Fruit fly (Drosophila melanogaster) whole organism, prepupa: ENCODE measurements around the gene SKIP.

Source experiments
- Blimp-1 ChIP-seq: fragments of 200-800 bp; sonication (Bioruptor generic); optimal IDR thresholded peaks from 3 replicates; lab custom pipeline; 2017; ENCODE audit warnings: missing biosample characterization, missing genetic modification characterization, mild to moderate bottlenecking, moderate library complexity, missing genetic modification reagents
- CG10631 ChIP-seq: fragments of 200-800 bp; sonication (Bioruptor generic); optimal IDR thresholded peaks from 2 replicates; lab custom pipeline; 2016; ENCODE audit warnings: missing biosample characterization, missing genetic modification characterization
- CG10669 ChIP-seq: fragments of 200-800 bp; sonication (Bioruptor generic); optimal IDR thresholded peaks from 3 replicates; lab custom pipeline; 2018; ENCODE audit warnings: missing biosample characterization, mild to moderate bottlenecking, missing genetic modification characterization, moderate library complexity
- CG11294 ChIP-seq: fragments of 200-800 bp; sonication (Bioruptor generic); IDR thresholded peaks from 2 replicates; pipeline ENCODE4 v1.3.6; 2022; ENCODE audit warnings: missing biosample characterization, missing genetic modification characterization
- CG11762 ChIP-seq: fragments of 200-800 bp; sonication (Bioruptor generic); optimal IDR thresholded peaks from 3 replicates; lab custom pipeline; 2016; ENCODE audit warnings: missing biosample characterization, missing genetic modification characterization; ENCODE audit not compliant: insufficient read depth
- CG11902 ChIP-seq: fragments of 200-800 bp; sonication (Bioruptor generic); optimal IDR thresholded peaks from 3 replicates; lab custom pipeline; 2016; ENCODE audit warnings: missing biosample characterization, missing genetic modification characterization
- CG15336 ChIP-seq: fragments of 200-800 bp; sonication (Bioruptor generic); IDR thresholded peaks from 2 replicates; pipeline ENCODE4 v1.3.6; 2022; ENCODE audit warnings: missing biosample characterization, missing genetic modification characterization
- CG1621 ChIP-seq: fragments of 200-800 bp; sonication (Bioruptor generic); optimal IDR thresholded peaks from 3 replicates; lab custom pipeline; 2018; ENCODE audit warnings: missing biosample characterization, mild to moderate bottlenecking, missing genetic modification characterization
- CG16779 ChIP-seq: fragments of 200-800 bp; sonication (Bioruptor generic); optimal IDR thresholded peaks from 3 replicates; lab custom pipeline; 2017; ENCODE audit warnings: missing biosample characterization, mild to moderate bottlenecking, missing genetic modification characterization
- CG3032 ChIP-seq: fragments of 200-800 bp; optimal IDR thresholded peaks from 2 replicates; lab custom pipeline; 2019; ENCODE audit warnings: missing biosample characterization, mild to moderate bottlenecking, missing genetic modification characterization, moderate library complexity
- CG32006 ChIP-seq: fragments of 200-800 bp; sonication (Bioruptor generic); optimal IDR thresholded peaks from 3 replicates; lab custom pipeline; 2017; ENCODE audit warnings: missing biosample characterization, mild to moderate bottlenecking, missing genetic modification characterization
- CG34406 ChIP-seq: fragments of 200-800 bp; sonication (Bioruptor generic); optimal IDR thresholded peaks from 3 replicates; lab custom pipeline; 2016; ENCODE audit warnings: missing biosample characterization, missing genetic modification characterization
- CG3919 ChIP-seq: fragments of 200-800 bp; sonication (Bioruptor generic); optimal IDR thresholded peaks from 3 replicates; lab custom pipeline; 2016; ENCODE audit warnings: missing biosample characterization, missing genetic modification characterization
- CG4318 ChIP-seq: fragments of 200-800 bp; sonication (Bioruptor generic); optimal IDR thresholded peaks from 3 replicates; lab custom pipeline; 2017; ENCODE audit warnings: missing biosample characterization, mild to moderate bottlenecking, missing genetic modification characterization
- CG6163 ChIP-seq: fragments of 200-800 bp; sonication (Bioruptor generic); IDR thresholded peaks from 3 replicates; pipeline ENCODE4 v1.3.6; 2022; ENCODE audit warnings: missing biosample characterization, missing genetic modification characterization
- CG6276 ChIP-seq: fragments of 200-800 bp; sonication (Bioruptor generic); optimal IDR thresholded peaks from 2 replicates; lab custom pipeline; 2017; ENCODE audit warnings: missing biosample characterization, mild to moderate bottlenecking, missing genetic modification characterization
- CG6854 ChIP-seq: fragments of 200-800 bp; sonication (Bioruptor generic); optimal IDR thresholded peaks from 2 replicates; lab custom pipeline; 2017; ENCODE audit warnings: missing biosample characterization, mild to moderate bottlenecking, missing genetic modification characterization
- CG7368 ChIP-seq: fragments of 200-800 bp; sonication (Bioruptor generic); optimal IDR thresholded peaks from 3 replicates; lab custom pipeline; 2016; ENCODE audit warnings: missing biosample characterization, missing genetic modification characterization
- CG8119 ChIP-seq: fragments of 200-800 bp; sonication (Bioruptor generic); IDR thresholded peaks from 3 replicates; pipeline ENCODE4 v1.3.6; 2022; ENCODE audit warnings: missing biosample characterization, missing genetic modification characterization
- CG8319 ChIP-seq: fragments of 200-800 bp; sonication (Bioruptor generic); optimal IDR thresholded peaks from 3 replicates; lab custom pipeline; 2016; ENCODE audit warnings: missing biosample characterization, missing genetic modification characterization
- CG8632 ChIP-seq: fragments of 200-800 bp; sonication (Bioruptor generic); optimal IDR thresholded peaks from 3 replicates; lab custom pipeline; 2016; ENCODE audit warnings: missing biosample characterization, missing genetic modification characterization
- CG9139 ChIP-seq: fragments of 200-800 bp; sonication (Bioruptor generic); optimal IDR thresholded peaks from 3 replicates; lab custom pipeline; 2017; ENCODE audit warnings: missing biosample characterization, mild to moderate bottlenecking, missing genetic modification characterization
- Eip93F ChIP-seq: fragments of 200-800 bp; sonication (Bioruptor generic); optimal IDR thresholded peaks from 2 replicates; lab custom pipeline; 2016; ENCODE audit warnings: missing biosample characterization, mild to moderate bottlenecking, missing genetic modification characterization
- Ets21C ChIP-seq: fragments of 200-800 bp; sonication (Bioruptor generic); optimal IDR thresholded peaks from 3 replicates; lab custom pipeline; 2016; ENCODE audit warnings: missing biosample characterization, missing genetic modification characterization
- Ets96B ChIP-seq: fragments of 200-800 bp; optimal IDR thresholded peaks from 2 replicates; lab custom pipeline; 2019; ENCODE audit warnings: missing biosample characterization, mild to moderate bottlenecking, missing genetic modification characterization, moderate library complexity
- Gug ChIP-seq: fragments of 200-800 bp; sonication (Bioruptor generic); IDR thresholded peaks from 2 replicates; pipeline ENCODE4 v1.3.6; 2022; ENCODE audit warnings: missing biosample characterization, missing genetic modification characterization
- Hr38 ChIP-seq: sonication (Bioruptor generic); optimal IDR thresholded peaks from 2 replicates; lab custom pipeline; 2016; ENCODE audit warnings: missing biosample characterization, missing genetic modification characterization
- Hr39 ChIP-seq: fragments of 200-800 bp; sonication (Bioruptor generic); optimal IDR thresholded peaks from 2 replicates; lab custom pipeline; 2016; ENCODE audit warnings: missing biosample characterization, missing genetic modification characterization
- Hr4 ChIP-seq: fragments of 200-800 bp; sonication (Bioruptor generic); optimal IDR thresholded peaks from 3 replicates; lab custom pipeline; 2016; ENCODE audit warnings: missing biosample characterization, missing genetic modification characterization
- Lpt ChIP-seq: fragments of 200-800 bp; sonication (Bioruptor generic); optimal IDR thresholded peaks from 3 replicates; lab custom pipeline; 2016; ENCODE audit warnings: missing biosample characterization, missing genetic modification characterization
- Met ChIP-seq: fragments of 200-800 bp; sonication (Bioruptor generic); optimal IDR thresholded peaks from 3 replicates; lab custom pipeline; 2016; ENCODE audit warnings: missing biosample characterization, missing genetic modification characterization
- Smox ChIP-seq: fragments of 200-800 bp; sonication (Bioruptor generic); optimal IDR thresholded peaks from 3 replicates; lab custom pipeline; 2016; ENCODE audit warnings: missing biosample characterization, missing genetic modification characterization
- Sox102F ChIP-seq: fragments of 200-800 bp; sonication (Bioruptor generic); optimal IDR thresholded peaks from 2 replicates; lab custom pipeline; 2016; ENCODE audit warnings: missing biosample characterization, mild to moderate bottlenecking, missing genetic modification characterization
- Sox14 ChIP-seq: fragments of 200-800 bp; sonication (Bioruptor generic); optimal IDR thresholded peaks from 3 replicates; lab custom pipeline; 2016; ENCODE audit warnings: missing biosample characterization, missing genetic modification characterization
- Sox15 ChIP-seq: fragments of 200-800 bp; sonication (Bioruptor generic); optimal IDR thresholded peaks from 3 replicates; lab custom pipeline; 2016; ENCODE audit warnings: missing biosample characterization, missing genetic modification characterization
- achi ChIP-seq: fragments of 200-800 bp; sonication (Bioruptor generic); optimal IDR thresholded peaks from 3 replicates; lab custom pipeline; 2016; ENCODE audit warnings: missing biosample characterization, missing genetic modification characterization
- acj6 ChIP-seq: fragments of 200-800 bp; sonication (Bioruptor generic); optimal IDR thresholded peaks from 3 replicates; lab custom pipeline; 2016; ENCODE audit warnings: missing biosample characterization, missing genetic modification characterization
- cyc ChIP-seq: fragments of 200-800 bp; sonication (Bioruptor generic); optimal IDR thresholded peaks from 3 replicates; lab custom pipeline; 2016; ENCODE audit warnings: missing biosample characterization, missing genetic modification characterization
- dac ChIP-seq: fragments of 200-800 bp; sonication (Bioruptor generic); optimal IDR thresholded peaks from 2 replicates; lab custom pipeline; 2017; ENCODE audit warnings: missing biosample characterization, mild to moderate bottlenecking, missing genetic modification characterization
- dsx ChIP-seq: fragments of 200-800 bp; optimal IDR thresholded peaks from 3 replicates; lab custom pipeline; 2019; ENCODE audit warnings: missing biosample characterization, mild to moderate bottlenecking, missing genetic modification characterization, moderate library complexity; ENCODE audit not compliant: poor library complexity, severe bottlenecking
- eg ChIP-seq: fragments of 200-800 bp; sonication (Bioruptor generic); IDR thresholded peaks from 3 replicates; pipeline ENCODE4 v1.3.6; 2022; ENCODE audit warnings: missing biosample characterization, missing genetic modification characterization
- esn ChIP-seq: fragments of 200-800 bp; sonication (Bioruptor generic); optimal IDR thresholded peaks from 2 replicates; lab custom pipeline; 2016; ENCODE audit warnings: missing biosample characterization, mild to moderate bottlenecking, missing genetic modification characterization, moderate library complexity
- fd59A ChIP-seq: fragments of 200-800 bp; sonication (Bioruptor generic); optimal IDR thresholded peaks from 2 replicates; lab custom pipeline; 2017; ENCODE audit warnings: missing biosample characterization, mild to moderate bottlenecking, missing genetic modification characterization, missing genetic modification reagents
- fd85E ChIP-seq: fragments of 200-800 bp; sonication (Bioruptor generic); optimal IDR thresholded peaks from 3 replicates; lab custom pipeline; 2016; ENCODE audit warnings: missing biosample characterization, missing genetic modification characterization
- fkh ChIP-seq: fragments of 200-800 bp; sonication (Bioruptor generic); optimal IDR thresholded peaks from 3 replicates; lab custom pipeline; 2017; ENCODE audit warnings: missing biosample characterization, mild to moderate bottlenecking, missing genetic modification characterization, moderate library complexity
- lz ChIP-seq: fragments of 200-800 bp; sonication (Bioruptor generic); optimal IDR thresholded peaks from 3 replicates; lab custom pipeline; 2016; ENCODE audit warnings: missing biosample characterization, missing genetic modification characterization
- net ChIP-seq: fragments of 200-800 bp; sonication (Bioruptor generic); optimal IDR thresholded peaks from 3 replicates; lab custom pipeline; 2016; ENCODE audit warnings: missing biosample characterization, missing genetic modification characterization
- pdm3 ChIP-seq: fragments of 200-800 bp; sonication (Bioruptor generic); optimal IDR thresholded peaks from 3 replicates; lab custom pipeline; 2016; ENCODE audit warnings: missing biosample characterization, missing genetic modification characterization
- salr ChIP-seq, 2 experiments: fragments of 200-800 bp; sonication (Bioruptor generic); optimal IDR thresholded peaks; 3 replicates each; lab custom pipeline; 2016 to 2018; ENCODE audit warnings: missing biosample characterization in 2 of 2, missing genetic modification characterization in 2 of 2, mild to moderate bottlenecking in 1 of 2
- ss ChIP-seq, 2 experiments: fragments of 200-800 bp; sonication (Bioruptor generic); optimal IDR thresholded peaks; 2 replicates in 1 of 2; 3 replicates in 1 of 2; lab custom pipeline; 2017 to 2018; ENCODE audit warnings: mild to moderate bottlenecking in 2 of 2, missing biosample characterization in 2 of 2, missing genetic modification characterization in 2 of 2, moderate library complexity in 1 of 2
- topi ChIP-seq: fragments of 200-800 bp; sonication (Bioruptor generic); optimal IDR thresholded peaks from 3 replicates; lab custom pipeline; 2016; ENCODE audit warnings: missing biosample characterization, missing genetic modification characterization
- vri ChIP-seq: fragments of 200-800 bp; sonication (Bioruptor generic); optimal IDR thresholded peaks from 3 replicates; lab custom pipeline; 2016; ENCODE audit warnings: missing biosample characterization, mild to moderate bottlenecking, missing genetic modification characterization

SKIP gene

DNA sequence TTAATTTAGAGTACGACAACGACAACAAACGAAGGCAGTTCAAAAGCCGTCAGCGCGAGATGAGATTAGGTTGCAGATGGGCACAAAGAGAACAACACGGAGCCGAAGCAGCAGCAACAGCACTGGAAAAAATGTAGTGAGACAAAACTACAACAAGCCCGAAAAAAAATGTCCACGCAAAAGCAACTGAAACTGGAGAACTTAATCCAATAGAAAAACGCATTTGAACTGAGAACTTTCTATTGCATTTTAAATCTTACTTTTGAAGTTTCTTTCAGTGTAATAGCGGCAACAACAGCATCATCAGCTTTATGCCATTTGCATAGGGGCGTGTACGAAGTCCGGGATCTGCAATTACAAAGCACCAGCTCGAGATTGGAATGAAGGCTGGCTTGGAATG lies 205.9 kb downstream of the SKIP start:
- peak; percentile 58 for TF ChIP-seq CG7368
- peak; percentile 58 for TF ChIP-seq CG1621 (tag; lab: Kevin White, UChicago)
- TF ChIP-seq CG6854, result peak; percentile 11
- peak; percentile 48 for TF ChIP-seq Hr4
- TF ChIP-seq lz (GFP tag; lab: Kevin White, UChicago), result peak; percentile 61
- no peak for TF ChIP-seq fkh (GFP tag; lab: Kevin White, UChicago)
- TF ChIP-seq CG34406 (GFP tag; lab: Kevin White, UChicago), result peak; percentile 56
- peak; percentile 51; the same call in 1 of the 3 replicates for TF ChIP-seq CG8119 (GFP tag; lab: Robert Waterston, UW)
- TF ChIP-seq Sox14 (GFP tag; lab: Kevin White, UChicago), result peak; percentile 59
- TF ChIP-seq Ets96B (tag; lab: Kevin White, UChicago), result peak; percentile 68
- peak; percentile 66 for TF ChIP-seq Met (GFP tag; lab: Kevin White, UChicago)
- TF ChIP-seq cyc (GFP tag; lab: Kevin White, UChicago), result peak; percentile 68
- peak; percentile 25 for TF ChIP-seq CG16779 (tag; lab: Kevin White, UChicago)
- TF ChIP-seq Lpt (GFP tag; lab: Kevin White, UChicago), result peak; percentile 26
- TF ChIP-seq fd85E (GFP tag; lab: Kevin White, UChicago), result peak; percentile 5
- peak; percentile 34 for TF ChIP-seq CG11762 (GFP tag; lab: Kevin White, UChicago)
- TF ChIP-seq Eip93F (GFP tag; lab: Kevin White, UChicago), result no peak
- peak; percentile 71 for TF ChIP-seq fd59A (GFP tag; lab: Kevin White, UChicago)
- peak; percentile 54 for TF ChIP-seq Sox15 (GFP tag; lab: Kevin White, UChicago)
- peak; percentile 61 for TF ChIP-seq CG9139 (GFP tag; lab: Kevin White, UChicago)
- TF ChIP-seq Ets21C, result peak; percentile 39
- peak; percentile 66 for TF ChIP-seq acj6 (GFP tag; lab: Kevin White, UChicago)
- TF ChIP-seq CG6163 (GFP tag; lab: Robert Waterston, UW), result peak; percentile 79
- TF ChIP-seq Smox (GFP tag; lab: Kevin White, UChicago), result peak; percentile 59
- peak; percentile 30 for TF ChIP-seq vri
- peak; percentile 68 for TF ChIP-seq dsx (GFP tag; lab: Kevin White, UChicago)
- TF ChIP-seq CG11294 (GFP tag; lab: Robert Waterston, UW), result no peak
- TF ChIP-seq CG32006, result peak; percentile 56
- peak; percentile 48 for TF ChIP-seq CG8632 (GFP tag; lab: Kevin White, UChicago)
- peak; percentile 64 for TF ChIP-seq pdm3
- TF ChIP-seq CG8319 (GFP tag; lab: Kevin White, UChicago), result peak; percentile 52
- peak; percentile 62 for TF ChIP-seq achi
- peak; percentile 74 for TF ChIP-seq CG3919 (GFP tag; lab: Kevin White, UChicago)
- TF ChIP-seq salr (GFP tag; optimal IDR thresholded peaks at IDR 0.05; lab: Kevin White, UChicago), result peak; percentile 29 to 65
- peak in 1 of 2 experiments; percentile 70 for TF ChIP-seq ss (GFP tag; optimal IDR thresholded peaks at IDR 0.05; lab: Kevin White, UChicago)
- no peak for TF ChIP-seq dac
- TF ChIP-seq Hr38 (GFP tag; lab: Kevin White, UChicago), result no peak
- peak; percentile 65 for TF ChIP-seq net (GFP tag; lab: Kevin White, UChicago)
- no peak for TF ChIP-seq Blimp-1
- TF ChIP-seq CG6276, result peak; percentile 27
- peak; percentile 68 for TF ChIP-seq topi (GFP tag; lab: Kevin White, UChicago)
- TF ChIP-seq CG4318, result no peak
- peak; percentile 59 for TF ChIP-seq esn (GFP tag; lab: Kevin White, UChicago)
- TF ChIP-seq CG11902 (GFP tag; lab: Kevin White, UChicago), result peak; percentile 40
- TF ChIP-seq CG10631 (GFP tag; lab: Kevin White, UChicago), result peak; percentile 66
- TF ChIP-seq CG15336, result peak; percentile 29; the same call in 1 of the 2 replicates
- TF ChIP-seq Hr39 (GFP tag; lab: Kevin White, UChicago), result peak; percentile 62
- TF ChIP-seq CG10669 (GFP tag; lab: Kevin White, UChicago), result peak; percentile 72
- peak; percentile 57 for TF ChIP-seq Sox102F (GFP tag; lab: Kevin White, UChicago)
- TF ChIP-seq CG3032 (tag; lab: Kevin White, UChicago), result no peak
- peak; percentile 56; the same call in 2 of the 3 replicates for TF ChIP-seq eg (GFP tag; lab: Robert Waterston, UW)
- 0 out of 2 replicates have a peak, but pooled peaks have one; percentile 12 for TF ChIP-seq Gug (GFP tag; lab: Robert Waterston, UW)
